Fruit fly (Drosophila melanogaster) whole organism, embryonic: Measurements from ENCODE around the gene mRpS30.

Experiments used
- ATbp ChIP-seq: fragments of 200-800 bp; sonication (Bioruptor generic); optimal IDR thresholded peaks from 2 replicates; lab custom pipeline; 2017; ENCODE audit warnings: missing biosample characterization, mild to moderate bottlenecking, missing genetic modification characterization, missing genetic modification reagents
- Abd-B ChIP-seq: fragments of 200-800 bp; sonication (Bioruptor generic); optimal IDR thresholded peaks from 2 replicates; lab custom pipeline; 2018; ENCODE audit warnings: missing biosample characterization, mild to moderate bottlenecking, missing genetic modification characterization, moderate library complexity
- Antp ChIP-seq: fragments of 200-800 bp; sonication (Bioruptor generic); optimal IDR thresholded peaks from 3 replicates; lab custom pipeline; 2016; ENCODE audit warnings: missing biosample characterization, missing genetic modification characterization
- Atf-2 ChIP-seq: fragments of 200-800 bp; sonication (Bioruptor generic); optimal IDR thresholded peaks from 2 replicates; lab custom pipeline; 2016; ENCODE audit warnings: missing biosample characterization, missing genetic modification characterization
- Bdp1 ChIP-seq: fragments of 200-800 bp; sonication (Bioruptor generic); optimal IDR thresholded peaks from 3 replicates; lab custom pipeline; 2016; ENCODE audit warnings: missing biosample characterization, missing genetic modification characterization
- BtbVII ChIP-seq: fragments of 200-800 bp; sonication (Bioruptor generic); optimal IDR thresholded peaks from 3 replicates; lab custom pipeline; 2017; ENCODE audit warnings: missing biosample characterization, mild to moderate bottlenecking, missing genetic modification characterization
- CG10431 ChIP-seq: fragments of 200-800 bp; sonication (Bioruptor generic); optimal IDR thresholded peaks from 3 replicates; lab custom pipeline; 2018; ENCODE audit warnings: missing biosample characterization, mild to moderate bottlenecking, missing genetic modification characterization
- CG12769 ChIP-seq: fragments of 200-800 bp; sonication (Bioruptor generic); optimal IDR thresholded peaks from 2 replicates; lab custom pipeline; 2019; ENCODE audit warnings: missing biosample characterization, mild to moderate bottlenecking, missing genetic modification characterization, moderate library complexity
- CG13296 ChIP-seq: fragments of 200-800 bp; sonication (Bioruptor generic); optimal IDR thresholded peaks from 3 replicates; lab custom pipeline; 2018; ENCODE audit warnings: missing biosample characterization, mild to moderate bottlenecking, missing genetic modification characterization
- CG13624 ChIP-seq: fragments of 200-800 bp; sonication (Bioruptor generic); optimal IDR thresholded peaks from 2 replicates; lab custom pipeline; 2016; ENCODE audit warnings: missing biosample characterization, missing genetic modification characterization
- CG14014 ChIP-seq: fragments of 200-800 bp; sonication (Bioruptor generic); IDR thresholded peaks from 2 replicates; pipeline ENCODE4 v1.3.6; 2022; ENCODE audit warnings: missing biosample characterization, missing genetic modification characterization
- CG15073 ChIP-seq: fragments of 200-800 bp; sonication (Bioruptor generic); optimal IDR thresholded peaks from 2 replicates; lab custom pipeline; 2016; ENCODE audit warnings: missing biosample characterization, missing genetic modification characterization
- CG17361 ChIP-seq: fragments of 200-800 bp; sonication (Bioruptor generic); IDR thresholded peaks from 3 replicates; pipeline ENCODE4 v1.3.6; 2022; ENCODE audit warnings: missing biosample characterization, missing genetic modification characterization
- CG17385 ChIP-seq: fragments of 200-800 bp; sonication (Bioruptor generic); optimal IDR thresholded peaks from 3 replicates; lab custom pipeline; 2018; ENCODE audit warnings: missing biosample characterization, mild to moderate bottlenecking, missing genetic modification characterization
- CG18619 ChIP-seq: fragments of 200-800 bp; sonication (Bioruptor generic); optimal IDR thresholded peaks from 3 replicates; lab custom pipeline; 2017; ENCODE audit warnings: missing biosample characterization, mild to moderate bottlenecking, missing genetic modification characterization
- CG30431 ChIP-seq: fragments of 200-800 bp; sonication (Bioruptor generic); optimal IDR thresholded peaks from 2 replicates; lab custom pipeline; 2017; ENCODE audit warnings: missing biosample characterization, missing genetic modification characterization
- CG43689 ChIP-seq: fragments of 200-800 bp; sonication (Bioruptor generic); IDR thresholded peaks from 2 replicates; pipeline ENCODE4 v1.3.6; 2022; ENCODE audit warnings: missing biosample characterization, missing genetic modification characterization
- CG4404 ChIP-seq: fragments of 200-800 bp; sonication (Bioruptor generic); IDR thresholded peaks from 2 replicates; pipeline ENCODE4 v1.3.6; 2022; ENCODE audit warnings: missing biosample characterization, missing genetic modification characterization
- CG6689 ChIP-seq: fragments of 200-800 bp; sonication (Bioruptor generic); IDR thresholded peaks from 2 replicates; pipeline ENCODE4 v1.3.6; 2022; ENCODE audit warnings: missing biosample characterization, missing genetic modification characterization
- CG6791 ChIP-seq: fragments of 200-800 bp; sonication (Bioruptor generic); IDR thresholded peaks from 3 replicates; pipeline ENCODE4 v1.3.6; 2022; ENCODE audit warnings: missing biosample characterization, missing genetic modification characterization; ENCODE audit not compliant: partially characterized antibody
- CG9932 ChIP-seq: fragments of 200-800 bp; sonication (Bioruptor generic); IDR thresholded peaks from 2 replicates; pipeline ENCODE4 v1.3.6; 2022; ENCODE audit warnings: missing biosample characterization, missing genetic modification characterization
- Dp ChIP-seq: fragments of 200-800 bp; sonication (Bioruptor generic); optimal IDR thresholded peaks from 2 replicates; lab custom pipeline; 2018; ENCODE audit warnings: missing biosample characterization, mild to moderate bottlenecking, missing genetic modification characterization, moderate library complexity
- Drgx ChIP-seq: fragments of 200-800 bp; sonication (Bioruptor generic); IDR thresholded peaks from 2 replicates; pipeline ENCODE4 v1.3.6; 2022; ENCODE audit warnings: missing biosample characterization, missing genetic modification characterization
- Hey ChIP-seq: fragments of 200-800 bp; sonication (Bioruptor generic); optimal IDR thresholded peaks from 3 replicates; lab custom pipeline; 2018; ENCODE audit warnings: missing biosample characterization, mild to moderate bottlenecking, missing genetic modification characterization
- Hr3 ChIP-seq: fragments of 200-800 bp; sonication (Bioruptor generic); optimal IDR thresholded peaks from 3 replicates; lab custom pipeline; 2016; ENCODE audit warnings: missing biosample characterization, missing genetic modification characterization
- Nf-YC ChIP-seq: fragments of 200-800 bp; optimal IDR thresholded peaks from 3 replicates; lab custom pipeline; 2019; ENCODE audit warnings: missing biosample characterization, mild to moderate bottlenecking, missing genetic modification characterization, moderate library complexity
- Pdp1 ChIP-seq, 2 experiments: fragments of 200-800 bp; sonication (Bioruptor generic); optimal IDR thresholded peaks; 3 replicates each; lab custom pipeline; 2016; ENCODE audit warnings: missing biosample characterization in 2 of 2, missing genetic modification characterization in 2 of 2, mild to moderate bottlenecking in 1 of 2, moderate library complexity in 1 of 2
- Poxn ChIP-seq: fragments of 200-800 bp; sonication (Bioruptor generic); IDR thresholded peaks from 2 replicates; pipeline ENCODE4 v1.3.6; 2022; ENCODE audit warnings: missing biosample characterization, missing genetic modification characterization
- Ssrp ChIP-seq: fragments of 200-800 bp; sonication (Bioruptor generic); optimal IDR thresholded peaks from 2 replicates; lab custom pipeline; 2018; ENCODE audit warnings: missing biosample characterization, mild to moderate bottlenecking, missing genetic modification characterization, moderate library complexity
- bab2 ChIP-seq: fragments of 200-800 bp; sonication (Bioruptor generic); optimal IDR thresholded peaks from 2 replicates; lab custom pipeline; 2016; ENCODE audit warnings: missing biosample characterization, missing genetic modification characterization
- bbx ChIP-seq: fragments of 200-800 bp; sonication (Bioruptor generic); IDR thresholded peaks from 2 replicates; pipeline ENCODE4 v1.3.6; 2022; ENCODE audit warnings: missing biosample characterization, missing genetic modification characterization; ENCODE audit not compliant: partially characterized antibody
- bcd ChIP-seq: fragments of 200-800 bp; sonication (Bioruptor generic); optimal IDR thresholded peaks from 2 replicates; lab custom pipeline; 2017; ENCODE audit warnings: missing biosample characterization, mild to moderate bottlenecking, missing genetic modification characterization
- cato ChIP-seq: fragments of 200-800 bp; sonication (Bioruptor generic); optimal IDR thresholded peaks from 2 replicates; lab custom pipeline; 2016; ENCODE audit warnings: missing biosample characterization, missing genetic modification characterization, borderline replicate concordance
- dan ChIP-seq: fragments of 200-800 bp; sonication (Bioruptor generic); IDR thresholded peaks from 2 replicates; pipeline ENCODE4 v1.3.6; 2022; ENCODE audit warnings: missing biosample characterization, missing genetic modification characterization
- ewg ChIP-seq: fragments of 200-800 bp; sonication (Bioruptor generic); optimal IDR thresholded peaks from 3 replicates; lab custom pipeline; 2017; ENCODE audit warnings: mild to moderate bottlenecking, missing biosample characterization, missing genetic modification reagents, missing genetic modification characterization
- her ChIP-seq: fragments of 200-800 bp; sonication (Bioruptor generic); optimal IDR thresholded peaks from 2 replicates; lab custom pipeline; 2016; ENCODE audit warnings: missing biosample characterization, missing genetic modification characterization
- jumu ChIP-seq: fragments of 200-800 bp; sonication (Bioruptor generic); optimal IDR thresholded peaks from 3 replicates; lab custom pipeline; 2016; ENCODE audit warnings: missing biosample characterization, missing genetic modification characterization
- kay ChIP-seq: fragments of 200-800 bp; sonication (Bioruptor generic); optimal IDR thresholded peaks from 2 replicates; lab custom pipeline; 2016; ENCODE audit warnings: missing biosample characterization, missing genetic modification characterization
- ken ChIP-seq: fragments of 200-800 bp; sonication (Bioruptor generic); IDR thresholded peaks from 3 replicates; pipeline ENCODE4 v1.3.6; 2022; ENCODE audit warnings: missing biosample characterization, missing genetic modification characterization
- lmd ChIP-seq: fragments of 200-800 bp; sonication (Bioruptor generic); IDR thresholded peaks from 2 replicates; pipeline ENCODE4 v1.3.6; 2022; ENCODE audit warnings: missing biosample characterization, missing genetic modification characterization
- nerfin-1 ChIP-seq: fragments of 200-800 bp; sonication (Bioruptor generic); optimal IDR thresholded peaks from 3 replicates; lab custom pipeline; 2019; ENCODE audit warnings: missing biosample characterization, mild to moderate bottlenecking, missing genetic modification characterization, moderate library complexity
- nmo ChIP-seq: fragments of 200-800 bp; sonication (Bioruptor generic); optimal IDR thresholded peaks from 2 replicates; lab custom pipeline; 2018; ENCODE audit warnings: missing biosample characterization, mild to moderate bottlenecking, missing genetic modification characterization, moderate library complexity
- pros ChIP-seq: fragments of 200-800 bp; sonication (Bioruptor generic); optimal IDR thresholded peaks from 3 replicates; lab custom pipeline; 2019; ENCODE audit warnings: missing biosample characterization, mild to moderate bottlenecking, missing genetic modification characterization, moderate library complexity
- row ChIP-seq: fragments of 200-800 bp; sonication (Bioruptor generic); IDR thresholded peaks from 3 replicates; pipeline ENCODE4 v1.3.6; 2022; ENCODE audit warnings: missing biosample characterization, missing genetic modification characterization
- salm ChIP-seq: fragments of 200-800 bp; sonication (Bioruptor generic); optimal IDR thresholded peaks from 2 replicates; lab custom pipeline; 2018; ENCODE audit warnings: missing biosample characterization, mild to moderate bottlenecking, missing genetic modification characterization
- sc ChIP-seq, 3 experiments: fragments of >200 bp in 2 of 3; fragments of 200-800 bp in 1 of 3; sonication (Bioruptor generic) in 1 of 3; optimal IDR thresholded peaks; 2 replicates in 2 of 3; 3 replicates in 1 of 3; lab custom pipeline; 2017; ENCODE audit warnings: mild to moderate bottlenecking in 1 of 3, missing biosample characterization in 1 of 3, missing genetic modification characterization in 1 of 3, missing genetic modification reagents in 1 of 3
- tin ChIP-seq: fragments of 200-800 bp; sonication (Bioruptor generic); optimal IDR thresholded peaks from 3 replicates; lab custom pipeline; 2016; ENCODE audit warnings: missing biosample characterization, missing genetic modification characterization
- tll ChIP-seq, 2 experiments: fragments of 200-800 bp in 1 of 2; fragments of >200 bp in 1 of 2; sonication (Bioruptor generic) in 1 of 2; optimal IDR thresholded peaks; 2 replicates each; lab custom pipeline; 2017 to 2019; ENCODE audit warnings: missing biosample characterization in 2 of 2, missing genetic modification characterization in 2 of 2, mild to moderate bottlenecking in 1 of 2, moderate library complexity in 1 of 2
- zfh2 ChIP-seq: fragments of 200-800 bp; sonication (Bioruptor generic); optimal IDR thresholded peaks from 2 replicates; lab custom pipeline; 2016; ENCODE audit warnings: missing biosample characterization, missing genetic modification characterization

The mRpS30 gene

dm6 chrX:15738890-15739550 is 46.8 kb upstream of the mRpS30 start, which contains the start of the genes CG11679 and CG8206 (continued):
- TF ChIP-seq tin (GFP tag; lab: Kevin White, UChicago) (peak; percentile 6), CG9932 (peak; percentile 61), her (GFP tag; lab: Kevin White, UChicago) (peak; percentile 14), Antp (GFP tag; lab: Kevin White, UChicago) (peak; percentile 59), CG4404 (GFP tag; lab: Robert Waterston, UW) (peak; percentile 27; the same call in 1 of the 2 replicates), BtbVII (GFP tag; lab: Kevin White, UChicago) (no peak), jumu (GFP tag; lab: Kevin White, UChicago) (peak; percentile 51), Nf-YC (tag; lab: Kevin White, UChicago) (peak; percentile 42), cato (GFP tag; lab: Kevin White, UChicago) (no peak), CG17361 (GFP tag; lab: Robert Waterston, UW) (peak; percentile 49; the same call in 2 of the 3 replicates), Ssrp (tag; lab: Kevin White, UChicago) (no peak), Bdp1 (GFP tag; lab: Kevin White, UChicago) (no peak), CG43689 (no peak), nerfin-1 (tag; lab: Kevin White, UChicago) (peak; percentile 8), CG14014 (GFP tag; lab: Robert Waterston, UW) (peak; percentile 26; the same call in 1 of the 2 replicates), ATbp (GFP tag; lab: Kevin White, UChicago) (no peak), row (GFP tag; lab: Robert Waterston, UW) (peak; percentile 89), CG15073 (no peak), CG12769 (tag; lab: Kevin White, UChicago) (no peak), Dp (GFP tag; lab: Kevin White, UChicago) (peak; percentile 13), Drgx (no peak), Poxn (no peak), CG18619 (GFP tag; lab: Kevin White, UChicago) (peak; percentile 9), bcd (GFP tag; lab: Kevin White, UChicago) (peak; percentile 33), CG6689 (GFP tag; lab: Robert Waterston, UW) (peak; percentile 55), CG13296 (GFP tag; lab: Kevin White, UChicago) (peak; percentile 31), ken (GFP tag; lab: Robert Waterston, UW) (no peak), dan (GFP tag; lab: Robert Waterston, UW) (no peak), salm (peak; percentile 5), kay (GFP tag; lab: Kevin White, UChicago) (no peak), Atf-2 (GFP tag; lab: Kevin White, UChicago) (peak; percentile 31), Pdp1 (GFP tag; optimal IDR thresholded peaks at IDR 0.05; lab: Kevin White, UChicago) (peak; percentile 38 to 62), nmo (GFP tag; lab: Kevin White, UChicago) (peak; percentile 58), bbx (GFP tag; lab: Robert Waterston, UW) (peak; percentile 32; the same call in 1 of the 2 replicates), Hr3 (GFP tag; lab: Kevin White, UChicago) (peak; percentile 14), Abd-B (GFP tag; lab: Kevin White, UChicago) (peak; percentile 37), zfh2 (GFP tag; lab: Kevin White, UChicago) (peak; percentile 47), sc (optimal IDR thresholded peaks at IDR 0.05; lab: Kevin White, UChicago) (no peak), sc (GFP tag; optimal IDR thresholded peaks at IDR 0.05; lab: Kevin White, UChicago) (no peak), CG17385 (peak; percentile 3), CG6791 (GFP tag; lab: Robert Waterston, UW) (no peak), tll (GFP tag; optimal IDR thresholded peaks at IDR 0.05; lab: Kevin White, UChicago) (peak in 1 of 2 experiments; percentile 36), pros (GFP tag; lab: Kevin White, UChicago) (no peak), CG30431 (GFP tag; lab: Kevin White, UChicago) (no peak), ewg (GFP tag; lab: Kevin White, UChicago) (peak; percentile 41), lmd (GFP tag; lab: Robert Waterston, UW) (peak; percentile 33; the same call in 1 of the 2 replicates), CG10431 (no peak), Hey (no peak), CG13624 (GFP tag; lab: Kevin White, UChicago) (peak; percentile 43), bab2 (GFP tag; lab: Kevin White, UChicago) (peak; percentile 21)
